Worm (Caenorhabditis elegans): ENCODE measurements around the gene R02D5.1.

Gene R02D5.1

ce11 chrV:14508005-14508521 lies at the start of gene R02D5.1:
R02D5.1 (plus strand) TSS chrV:14508249.
- TF ChIP-seq nhr-48 (tag; optimal IDR thresholded peaks at IDR 0.05) (peak; percentile 43), ceh-32 (tag; optimal IDR thresholded peaks at IDR 0.05; ENCODE audit: poor library complexity) (no peak), spr-3 (GFP tag; optimal IDR thresholded peaks at IDR 0.05) (no peak), dmd-6 (GFP tag; IDR thresholded peaks at IDR 0.05) (no peak), ZK546.5 (tag; optimal IDR thresholded peaks at IDR 0.05) (no peak), sdz-12 (GFP tag; optimal IDR thresholded peaks at IDR 0.05) (no peak), nhr-42 (GFP tag; IDR thresholded peaks at IDR 0.05) (no peak), hlh-11 (tag; optimal IDR thresholded peaks at IDR 0.05) (peak; percentile 25), pha-4 (GFP tag; IDR thresholded peaks at IDR 0.05) (no peak), pha-4 (tag; optimal IDR thresholded peaks at IDR 0.05) (no peak), lin-15B (tag; optimal IDR thresholded peaks at IDR 0.05) (no peak), lir-3 (tag; optimal IDR thresholded peaks at IDR 0.05) (no peak), zfp-2 (tag; optimal IDR thresholded peaks at IDR 0.05) (no peak)

DNA sequence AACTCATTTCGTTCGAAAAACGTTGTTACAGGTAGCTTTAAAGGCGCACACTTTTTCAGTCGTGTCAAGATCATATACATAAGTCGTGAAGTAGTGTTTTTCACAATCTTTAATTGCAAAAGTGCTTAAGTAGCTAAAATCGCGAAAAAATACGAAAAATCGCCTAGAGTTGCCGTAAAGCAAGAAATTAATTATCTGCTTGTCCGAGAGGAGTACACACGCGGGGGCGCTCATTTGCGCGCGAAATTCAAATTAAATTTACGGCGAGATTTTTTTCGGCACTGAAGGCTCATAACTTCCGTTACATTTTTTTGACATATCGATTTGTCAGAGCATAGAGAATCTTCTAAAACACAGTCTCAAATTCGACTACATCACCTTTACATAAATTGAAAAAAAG lies 47.9 kb upstream of the R02D5.1 start:
- TF ChIP-seq aha-1 (tag) = no peak
- no peak for TF ChIP-seq pqm-1 (tag; optimal IDR thresholded peaks at IDR 0.05)
- TF ChIP-seq Y105C5A.15 (GFP tag; IDR thresholded peaks at IDR 0.05) = no peak
- TF ChIP-seq nhr-28 (tag; optimal IDR thresholded peaks at IDR 0.05) = no peak
- TF ChIP-seq vab-7 (GFP tag; IDR thresholded peaks at IDR 0.05) = no peak
- no peak for TF ChIP-seq ceh-32 (tag; optimal IDR thresholded peaks at IDR 0.05; ENCODE audit: poor library complexity)
- TF ChIP-seq Y48G9A.11 (GFP tag; IDR thresholded peaks at IDR 0.05) = no peak
- TF ChIP-seq nhr-48 (tag; optimal IDR thresholded peaks at IDR 0.05) = no peak

DNA sequence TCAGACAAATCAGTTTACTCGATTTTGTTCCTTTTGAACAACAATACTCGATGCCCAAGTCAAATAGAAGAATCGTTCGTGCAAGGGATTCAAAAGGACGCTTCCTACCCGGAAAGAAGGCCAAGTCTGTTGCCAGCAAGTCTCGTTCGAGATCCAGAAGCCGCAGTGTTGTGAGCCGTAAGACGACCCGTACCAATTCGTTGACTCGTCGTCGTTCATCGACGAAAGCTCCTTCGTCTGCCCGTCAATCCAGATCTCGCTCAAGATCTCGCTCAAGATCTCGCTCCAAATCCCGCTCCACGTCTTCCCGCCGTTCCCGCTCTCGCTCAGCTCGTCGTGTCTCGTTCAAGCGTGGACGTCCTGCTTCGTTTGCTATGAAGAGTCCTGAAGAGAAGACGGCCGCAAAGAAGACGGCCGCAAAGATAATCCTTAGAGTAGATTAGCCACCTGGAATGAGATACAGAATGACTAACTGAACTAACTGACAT lies 47.4 kb upstream of the R02D5.1 start, which contains the start of gene F08H9.2:
TSS of gene F08H9.2 (plus strand) at position 51 of the 488 bp plus-strand sequence.
- TF ChIP-seq madf-9 (GFP tag; conservative IDR thresholded peaks at IDR 0.05) (no peak), set-16 (GFP tag; IDR thresholded peaks at IDR 0.05) (peak; percentile 72), unc-62 (GFP tag; optimal IDR thresholded peaks at IDR 0.05 in 1 of 2) (peak in 1 of 2 experiments; percentile 56), unc-62 (tag; optimal IDR thresholded peaks at IDR 0.05) (no peak), mdt-29 (GFP tag; IDR thresholded peaks at IDR 0.05) (no peak), fos-1 (tag; optimal IDR thresholded peaks at IDR 0.05) (no peak)

DNA sequence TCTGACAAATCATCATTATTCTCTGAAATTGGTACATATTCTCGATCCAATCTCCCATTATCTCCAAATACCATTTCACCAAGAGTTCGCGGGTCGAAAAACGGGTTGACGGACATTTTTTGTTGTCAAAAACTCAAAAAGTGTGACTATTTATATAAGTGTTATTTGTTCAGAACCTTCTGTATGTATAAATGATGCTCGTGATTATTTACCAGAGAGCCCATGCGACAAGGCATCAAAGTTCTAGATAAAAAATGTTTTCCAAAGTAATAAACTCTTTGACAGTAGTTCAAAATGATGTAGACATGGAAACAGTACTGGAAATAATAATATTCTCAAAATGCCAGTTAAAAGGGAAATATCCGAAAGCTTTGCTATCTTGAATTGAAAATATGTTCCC lies 45.4 kb upstream of the R02D5.1 start:
- TF ChIP-seq daf-8 (GFP tag; IDR thresholded peaks at IDR 0.05) (no peak), aha-1 (tag) (peak; percentile 71), ceh-62 (tag; optimal IDR thresholded peaks at IDR 0.05) (no peak), daf-16 (GFP tag; optimal IDR thresholded peaks at IDR 0.05) (no peak), daf-16 (tag; optimal IDR thresholded peaks at IDR 0.05) (peak; percentile 58)

DNA sequence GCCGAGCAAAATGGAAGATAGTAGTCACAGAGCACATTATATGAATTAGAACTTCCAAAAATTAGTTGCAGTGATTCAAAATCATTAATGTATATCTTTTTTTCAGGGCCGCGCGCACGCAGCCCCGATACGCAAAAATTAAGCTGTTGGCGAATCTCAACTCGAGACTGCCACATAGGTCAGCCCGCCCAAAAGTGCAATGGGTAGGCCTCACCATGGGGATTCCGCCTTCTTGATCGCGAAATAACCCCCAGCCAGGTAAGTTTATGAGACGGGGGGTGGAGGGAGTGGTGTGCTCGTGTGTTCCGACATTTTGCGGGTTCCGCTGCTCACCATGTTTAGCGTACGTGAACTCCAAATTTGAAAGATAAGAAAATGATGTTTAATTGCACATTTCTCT lies 45.0 kb upstream of the R02D5.1 start, which contains the start of gene F08H9.3:
TSS of gene F08H9.3 (minus strand) at position 252 of the 400 bp plus-strand sequence.
- TF ChIP-seq dmd-6 (GFP tag; IDR thresholded peaks at IDR 0.05) (peak; percentile 43), F49E8.2 (tag; optimal IDR thresholded peaks at IDR 0.05; ENCODE audit: borderline replicate concordance) (peak; percentile 63), egl-43 (GFP tag; IDR thresholded peaks at IDR 0.05) (peak; percentile 76), hlh-11 (tag; optimal IDR thresholded peaks at IDR 0.05) (peak; percentile 24), dmd-9 (GFP tag; IDR thresholded peaks at IDR 0.05) (0 out of 2 replicates have a peak, but pooled peaks have one; percentile 20), nhr-42 (GFP tag; IDR thresholded peaks at IDR 0.05) (0 out of 2 replicates have a peak, but pooled peaks have one; percentile 30), mes-2 (tag; optimal IDR thresholded peaks at IDR 0.05; ENCODE audit: poor library complexity, severe bottlenecking) (peak; percentile 24), dmd-8 (GFP tag; IDR thresholded peaks at IDR 0.05) (0 out of 2 replicates have a peak, but pooled peaks have one; percentile 38), saeg-2 (GFP tag; IDR thresholded peaks at IDR 0.05) (0 out of 2 replicates have a peak, but pooled peaks have one; percentile 13), madf-5 (GFP tag; IDR thresholded peaks at IDR 0.05) (0 out of 4 replicates have a peak, but pooled peaks of 1 of the 2 experiments have one; percentile 18), nhr-41 (GFP tag; IDR thresholded peaks at IDR 0.05) (0 out of 2 replicates have a peak, but pooled peaks have one; percentile 37), nhr-102 (tag; optimal IDR thresholded peaks at IDR 0.05) (peak; percentile 70), snpc-1.2 (GFP tag; IDR thresholded peaks at IDR 0.05) (peak; percentile 73), ceh-44 (GFP tag; IDR thresholded peaks at IDR 0.05) (peak; percentile 87), F10B5.3 (tag; optimal IDR thresholded peaks at IDR 0.05) (peak; percentile 28), spr-1 (tag; optimal IDR thresholded peaks at IDR 0.05) (peak; percentile 59), Y48G9A.11 (GFP tag; IDR thresholded peaks at IDR 0.05) (peak; percentile 67), mdt-29 (GFP tag; IDR thresholded peaks at IDR 0.05) (0 out of 2 replicates have a peak, but pooled peaks have one; percentile 36), daf-16 (GFP tag; optimal IDR thresholded peaks at IDR 0.05) (peak in 1 of 2 experiments; percentile 60), daf-16 (tag; optimal IDR thresholded peaks at IDR 0.05) (peak; percentile 50), hmg-1.1 (GFP tag; IDR thresholded peaks at IDR 0.05) (0 out of 2 replicates have a peak, but pooled peaks have one; percentile 30), nhr-48 (tag; optimal IDR thresholded peaks at IDR 0.05) (peak; percentile 46)

All from whole organism, L4 larva.